Fruit fly (Drosophila melanogaster): Measurements from ENCODE around the gene HERC2.

DNA sequence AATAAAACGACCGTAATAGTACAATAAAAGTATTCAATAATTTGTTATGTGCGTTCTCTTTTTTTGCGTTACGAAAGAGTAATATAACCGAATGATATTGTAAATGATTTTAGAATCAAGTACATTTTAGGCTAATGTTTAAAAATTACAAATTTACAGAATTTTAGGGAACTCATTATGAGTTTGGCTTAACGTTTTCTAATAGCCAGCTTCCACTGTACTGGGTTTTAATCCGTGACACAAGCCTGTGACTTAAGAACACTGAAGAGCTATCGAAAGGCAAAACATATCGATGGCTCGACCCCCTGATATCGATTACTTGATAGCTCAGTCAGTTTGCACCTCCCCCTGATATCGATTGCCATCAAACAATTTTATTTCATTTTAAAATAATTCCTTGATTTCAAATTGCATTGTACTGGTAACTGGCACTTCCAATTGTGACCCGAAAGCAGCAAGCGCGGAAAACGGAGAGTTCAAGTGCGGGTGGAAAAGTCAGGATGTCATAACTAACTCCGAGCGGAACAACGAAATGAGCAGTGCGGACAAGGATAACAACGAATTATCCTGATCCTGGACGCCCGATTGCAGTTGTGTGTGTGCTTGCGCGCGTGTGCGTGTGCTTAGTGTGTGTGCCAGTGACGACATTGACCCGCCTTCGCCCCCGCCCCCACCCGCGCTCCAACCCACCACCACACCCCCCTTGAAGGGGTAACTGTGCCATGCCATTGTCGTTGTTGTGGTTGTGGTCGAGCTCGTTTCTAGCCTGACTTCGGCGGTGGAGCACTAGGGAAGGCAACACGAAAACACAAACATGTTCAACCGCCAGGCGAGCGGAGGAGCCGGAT, at the start of gene HERC2:
- no peak for TF ChIP-seq psq (optimal IDR thresholded peaks at IDR 0.05)
- TF ChIP-seq usp (GFP tag; optimal IDR thresholded peaks at IDR 0.05): no peak
- TF ChIP-seq CG8478 (optimal IDR thresholded peaks at IDR 0.05): no peak
- no peak for TF ChIP-seq pan (optimal IDR thresholded peaks at IDR 0.05)
- TF ChIP-seq EcR (GFP tag; optimal IDR thresholded peaks at IDR 0.05): no peak

All from whole organism.